Worm (Caenorhabditis elegans) whole organism, midembryonic: ENCODE results near the gene des-2.

ENCODE experiments used
- T22C8.4 ChIP-seq: fragments of 200-800 bp; sonication (Bioruptor generic); IDR thresholded peaks from 2 replicates; pipeline ENCODE4 v1.3.6; 2022; ENCODE audit warnings: missing genetic modification characterization, missing compliant biosample characterization
- med-1 ChIP-seq: sonication (generic microtip); optimal IDR thresholded peaks from 2 replicates; lab custom pipeline; 2017; ENCODE audit warnings: missing genetic modification characterization, mild to moderate bottlenecking, missing compliant biosample characterization, antibody characterized with exemption, missing genetic modification reagents; ENCODE audit not compliant: insufficient read depth
- ztf-29 ChIP-seq: fragments of 200-800 bp; sonication (Bioruptor generic); IDR thresholded peaks from 2 replicates; pipeline ENCODE4 v1.3.6; 2022; ENCODE audit warnings: missing genetic modification reagents, missing genetic modification characterization, missing compliant biosample characterization

DNA sequence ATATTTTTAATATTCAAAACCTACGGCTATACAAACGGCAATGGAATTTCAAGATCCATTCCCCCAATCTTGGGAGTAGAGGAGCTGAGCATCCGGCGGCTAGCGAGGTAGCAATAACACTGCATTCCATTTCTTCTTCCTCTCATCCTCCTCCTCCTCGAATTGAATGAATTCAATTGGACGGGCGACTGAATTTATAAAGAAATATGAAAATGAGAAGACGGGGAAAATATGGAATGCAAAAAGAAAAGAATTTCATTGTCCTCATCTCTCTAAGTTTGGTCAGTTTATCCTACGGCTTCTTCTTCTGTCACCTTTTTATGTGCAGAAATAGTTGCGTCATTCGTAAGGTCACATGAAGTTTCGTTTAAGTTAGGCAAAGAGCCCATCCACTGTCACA, 14.9 kb upstream of the des-2 start:
- TF ChIP-seq med-1 (GFP tag; lab: Kevin White, UChicago) (no peak), ztf-29 (GFP tag; lab: Robert Waterston, UW) (no peak), T22C8.4 (GFP tag; lab: Robert Waterston, UW) (no peak)
